Fruit fly (Drosophila melanogaster): ENCODE data around the gene MED4.

Gene MED4

dm6 chr3L:7243775-7244438, 6.4 kb downstream of the MED4 start, which contains the start of the genes mRpL50 and mei-P22:
Gene mRpL50 (minus strand): TSS chr3L:7243933.
Gene mei-P22 (plus strand): TSS chr3L:7244388.
- TF ChIP-seq Mnt (GFP tag; optimal IDR thresholded peaks at IDR 0.05), result peak; percentile 41
- no peak for TF ChIP-seq Clk (GFP tag; optimal IDR thresholded peaks at IDR 0.05)
- no peak for TF ChIP-seq cnc (optimal IDR thresholded peaks at IDR 0.05)
- TF ChIP-seq CG1620 (GFP tag; optimal IDR thresholded peaks at IDR 0.05), result peak; percentile 6
- no peak for TF ChIP-seq CG33017 (tag; optimal IDR thresholded peaks at IDR 0.05)
- TF ChIP-seq bab1 (GFP tag; optimal IDR thresholded peaks at IDR 0.05), result peak; percentile 21
- peak; percentile 22 for TF ChIP-seq CG7101 (tag; optimal IDR thresholded peaks at IDR 0.05)
- no peak for TF ChIP-seq kay (GFP tag; ENCODE audit: borderline replicate concordance)
- peak; percentile 9 for TF ChIP-seq CG14711 (tag; optimal IDR thresholded peaks at IDR 0.05)
- TF ChIP-seq Crg-1 (GFP tag; optimal IDR thresholded peaks at IDR 0.05), result no peak
- TF ChIP-seq CG12768 (GFP tag; optimal IDR thresholded peaks at IDR 0.05), result no peak
- TF ChIP-seq CG5204 (GFP tag; optimal IDR thresholded peaks at IDR 0.05), result no peak
- TF ChIP-seq CG11617 (GFP tag; optimal IDR thresholded peaks at IDR 0.05), result no peak
- no peak for TF ChIP-seq cic (GFP tag; optimal IDR thresholded peaks at IDR 0.05)
- TF ChIP-seq toe (GFP tag; optimal IDR thresholded peaks at IDR 0.05), result peak; percentile 4
- TF ChIP-seq pad (GFP tag; optimal IDR thresholded peaks at IDR 0.05), result no peak
- no peak for TF ChIP-seq ovo (GFP tag; optimal IDR thresholded peaks at IDR 0.05)

dm6 chr3L:7241217-7241859, 9.0 kb downstream of the MED4 start, which contains the start of the genes RpL18 and Neos:
Gene RpL18 (minus strand): TSS chr3L:7241351.
Gene Neos (plus strand): TSS chr3L:7241628.
- TF ChIP-seq CG33017 (tag; optimal IDR thresholded peaks at IDR 0.05) (peak; percentile 61), tj (GFP tag; optimal IDR thresholded peaks at IDR 0.05) (peak; percentile 54), CG11617 (GFP tag; optimal IDR thresholded peaks at IDR 0.05) (peak; percentile 88), pad (GFP tag; optimal IDR thresholded peaks at IDR 0.05) (peak; percentile 63), bab1 (GFP tag; optimal IDR thresholded peaks at IDR 0.05) (peak; percentile 84), cnc (optimal IDR thresholded peaks at IDR 0.05) (no peak), CG7101 (tag; optimal IDR thresholded peaks at IDR 0.05) (peak; percentile 89), Hr96 (GFP tag; optimal IDR thresholded peaks at IDR 0.05) (peak; percentile 73), CG14711 (tag; optimal IDR thresholded peaks at IDR 0.05) (peak; percentile 56), Mnt (GFP tag; optimal IDR thresholded peaks at IDR 0.05) (peak; percentile 90), cic (GFP tag; optimal IDR thresholded peaks at IDR 0.05) (peak; percentile 36), kay (GFP tag; ENCODE audit: borderline replicate concordance) (no peak), Clk (GFP tag; optimal IDR thresholded peaks at IDR 0.05) (peak; percentile 31), CG7045 (GFP tag; optimal IDR thresholded peaks at IDR 0.05) (peak; percentile 65), CG12768 (GFP tag; optimal IDR thresholded peaks at IDR 0.05) (peak; percentile 70), toe (GFP tag; optimal IDR thresholded peaks at IDR 0.05) (peak; percentile 78), Crg-1 (GFP tag; optimal IDR thresholded peaks at IDR 0.05) (peak; percentile 85), ovo (GFP tag; optimal IDR thresholded peaks at IDR 0.05) (peak; percentile 70), CG1620 (GFP tag; optimal IDR thresholded peaks at IDR 0.05) (peak; percentile 68), CG5204 (GFP tag; optimal IDR thresholded peaks at IDR 0.05) (peak; percentile 80)

dm6 chr3L:7238072-7238759, 12.1 kb downstream of the MED4 start, which contains the start of the genes CG14829 and BHD:
Gene CG14829 (minus strand): TSS chr3L:7238122.
Gene BHD (plus strand): TSS chr3L:7238542.
- TF ChIP-seq tj (GFP tag; optimal IDR thresholded peaks at IDR 0.05) (no peak), kay (GFP tag; ENCODE audit: borderline replicate concordance) (no peak), CG1620 (GFP tag; optimal IDR thresholded peaks at IDR 0.05) (no peak), Crg-1 (GFP tag; optimal IDR thresholded peaks at IDR 0.05) (no peak), CG33017 (tag; optimal IDR thresholded peaks at IDR 0.05) (no peak)

- TF ChIP-seq Mnt (GFP tag; optimal IDR thresholded peaks at IDR 0.05), result no peak
- no peak for TF ChIP-seq CG7045 (GFP tag; optimal IDR thresholded peaks at IDR 0.05)
- TF ChIP-seq Clk (GFP tag; optimal IDR thresholded peaks at IDR 0.05), result no peak
- TF ChIP-seq Crg-1 (GFP tag; optimal IDR thresholded peaks at IDR 0.05), result no peak
- no peak for TF ChIP-seq ovo (GFP tag; optimal IDR thresholded peaks at IDR 0.05)
- no peak for TF ChIP-seq cnc (optimal IDR thresholded peaks at IDR 0.05)
- TF ChIP-seq CG11617 (GFP tag; optimal IDR thresholded peaks at IDR 0.05), result no peak
- no peak for TF ChIP-seq CG7101 (tag; optimal IDR thresholded peaks at IDR 0.05)
- TF ChIP-seq CG1620 (GFP tag; optimal IDR thresholded peaks at IDR 0.05), result no peak
- TF ChIP-seq Hr96 (GFP tag; optimal IDR thresholded peaks at IDR 0.05), result no peak
- TF ChIP-seq cic (GFP tag; optimal IDR thresholded peaks at IDR 0.05), result no peak
- TF ChIP-seq bab1 (GFP tag; optimal IDR thresholded peaks at IDR 0.05), result no peak
- no peak for TF ChIP-seq tj (GFP tag; optimal IDR thresholded peaks at IDR 0.05)
- TF ChIP-seq kay (GFP tag; ENCODE audit: borderline replicate concordance), result no peak
Measured at dm6 chr3L:7234212-7234611, 16.1 kb downstream of the MED4 start, which contains the start of gene CG14826. Gene CG14826 (plus strand): TSS chr3L:7234512.
